Fruit fly (Drosophila melanogaster) whole organism, embryonic: Measurements from ENCODE around the gene CG3815.
A peak's percentile ranks its signal among the peaks of the same experiment; 100 is the strongest.

ENCODE experiments used
- BtbVII ChIP-seq: fragments of 200-800 bp; sonication (Bioruptor generic); optimal IDR thresholded peaks from 3 replicates; lab custom pipeline; 2017; ENCODE audit warnings: missing biosample characterization, mild to moderate bottlenecking, missing genetic modification characterization
- CG10431 ChIP-seq: fragments of 200-800 bp; sonication (Bioruptor generic); optimal IDR thresholded peaks from 3 replicates; lab custom pipeline; 2018; ENCODE audit warnings: missing biosample characterization, mild to moderate bottlenecking, missing genetic modification characterization
- CG11398 ChIP-seq: fragments of 200-800 bp; sonication (Bioruptor generic); optimal IDR thresholded peaks from 2 replicates; lab custom pipeline; 2016; ENCODE audit warnings: missing biosample characterization, missing genetic modification characterization
- CG12299 ChIP-seq: fragments of 200-800 bp; sonication (Bioruptor generic); optimal IDR thresholded peaks from 2 replicates; lab custom pipeline; 2018; ENCODE audit warnings: missing biosample characterization, mild to moderate bottlenecking, missing genetic modification characterization
- CG14667 ChIP-seq: fragments of 200-800 bp; sonication (Bioruptor generic); IDR thresholded peaks from 2 replicates; pipeline ENCODE4 v1.3.6; 2022; ENCODE audit warnings: missing biosample characterization, missing genetic modification characterization
- CG15601 ChIP-seq: fragments of 200-800 bp; sonication (Bioruptor generic); optimal IDR thresholded peaks from 3 replicates; lab custom pipeline; 2019; ENCODE audit warnings: missing biosample characterization, mild to moderate bottlenecking, missing genetic modification characterization, moderate library complexity
- CG17359 ChIP-seq: fragments of 200-800 bp; sonication (Bioruptor generic); optimal IDR thresholded peaks from 3 replicates; lab custom pipeline; 2018; ENCODE audit warnings: missing biosample characterization, mild to moderate bottlenecking, missing genetic modification characterization, moderate library complexity
- CG17385 ChIP-seq: fragments of 200-800 bp; sonication (Bioruptor generic); optimal IDR thresholded peaks from 3 replicates; lab custom pipeline; 2018; ENCODE audit warnings: missing biosample characterization, mild to moderate bottlenecking, missing genetic modification characterization
- CG17568 ChIP-seq: fragments of 200-800 bp; sonication (Bioruptor generic); optimal IDR thresholded peaks from 2 replicates; lab custom pipeline; 2018; ENCODE audit warnings: missing biosample characterization, mild to moderate bottlenecking, missing genetic modification characterization, moderate library complexity
- CG2678 ChIP-seq: fragments of 200-800 bp; sonication (Bioruptor generic); optimal IDR thresholded peaks from 3 replicates; lab custom pipeline; 2019; ENCODE audit warnings: missing biosample characterization, mild to moderate bottlenecking, missing genetic modification characterization, moderate library complexity
- CG31365 ChIP-seq: fragments of 200-800 bp; sonication (Bioruptor generic); optimal IDR thresholded peaks from 2 replicates; lab custom pipeline; 2018; ENCODE audit warnings: missing biosample characterization, mild to moderate bottlenecking, missing genetic modification characterization
- CG32532 ChIP-seq: fragments of 200-800 bp; sonication (Bioruptor generic); IDR thresholded peaks from 2 replicates; pipeline ENCODE4 v1.3.6; 2022; ENCODE audit warnings: missing biosample characterization, missing genetic modification characterization
- CG3995 ChIP-seq: fragments of 200-800 bp; sonication (Bioruptor generic); optimal IDR thresholded peaks from 3 replicates; lab custom pipeline; 2016; ENCODE audit warnings: missing biosample characterization, missing genetic modification characterization
- CG42726 ChIP-seq: fragments of 200-800 bp; sonication (Bioruptor generic); IDR thresholded peaks from 2 replicates; pipeline ENCODE4 v1.3.6; 2022; ENCODE audit warnings: missing biosample characterization, missing genetic modification characterization; ENCODE audit not compliant: partially characterized antibody
- CG4282 ChIP-seq: fragments of 200-800 bp; sonication (Bioruptor generic); optimal IDR thresholded peaks from 2 replicates; lab custom pipeline; 2016; ENCODE audit warnings: missing biosample characterization, missing genetic modification characterization
- CG4360 ChIP-seq: fragments of 200-800 bp; sonication (Bioruptor generic); IDR thresholded peaks from 2 replicates; pipeline ENCODE4 v1.3.6; 2022; ENCODE audit warnings: missing biosample characterization, missing genetic modification characterization
- CG4820 ChIP-seq: fragments of 200-800 bp; sonication (Bioruptor generic); optimal IDR thresholded peaks from 3 replicates; lab custom pipeline; 2016; ENCODE audit warnings: missing biosample characterization, missing genetic modification characterization
- CG6254 ChIP-seq: fragments of 200-800 bp; sonication (Bioruptor generic); optimal IDR thresholded peaks from 3 replicates; lab custom pipeline; 2017; ENCODE audit warnings: mild to moderate bottlenecking, missing biosample characterization, missing genetic modification reagents, missing genetic modification characterization
- CG6654 ChIP-seq: fragments of 200-800 bp; sonication (Bioruptor generic); optimal IDR thresholded peaks from 2 replicates; lab custom pipeline; 2017; ENCODE audit warnings: missing biosample characterization, mild to moderate bottlenecking, missing genetic modification characterization
- CG6683 ChIP-seq: fragments of 200-800 bp; sonication (Bioruptor generic); optimal IDR thresholded peaks from 2 replicates; lab custom pipeline; 2017; ENCODE audit warnings: missing biosample characterization, mild to moderate bottlenecking, missing genetic modification characterization, missing genetic modification reagents
- CG7271 ChIP-seq: fragments of 200-800 bp; sonication (Bioruptor generic); optimal IDR thresholded peaks from 2 replicates; lab custom pipeline; 2018; ENCODE audit warnings: missing biosample characterization, mild to moderate bottlenecking, missing genetic modification characterization, moderate library complexity
- CG9797 ChIP-seq: fragments of 200-800 bp; sonication (Bioruptor generic); optimal IDR thresholded peaks from 3 replicates; lab custom pipeline; 2018; ENCODE audit warnings: missing biosample characterization, mild to moderate bottlenecking, missing genetic modification characterization
- Dfd ChIP-seq, 2 experiments: fragments of >200 bp; optimal IDR thresholded peaks; 2 replicates each; lab custom pipeline; 2017; ENCODE audit warnings: missing biosample characterization in 2 of 2, missing genetic modification characterization in 2 of 2
- E2f2 ChIP-seq: fragments of 200-800 bp; sonication (Bioruptor generic); IDR thresholded peaks from 2 replicates; pipeline ENCODE4 v1.3.6; 2022; ENCODE audit warnings: missing biosample characterization, missing genetic modification characterization
- Hr51 ChIP-seq, 2 experiments: fragments of 200-800 bp; sonication (Bioruptor generic); optimal IDR thresholded peaks; 2 replicates in 1 of 2; 3 replicates in 1 of 2; lab custom pipeline; 2016 to 2018; ENCODE audit warnings: missing biosample characterization in 2 of 2, missing genetic modification characterization in 2 of 2, mild to moderate bottlenecking in 1 of 2, moderate library complexity in 1 of 2
- Kr ChIP-seq: fragments of 200-800 bp; sonication (Bioruptor generic); optimal IDR thresholded peaks from 2 replicates; lab custom pipeline; 2017; ENCODE audit warnings: missing biosample characterization, mild to moderate bottlenecking, missing genetic modification characterization
- Lhr ChIP-seq: fragments of 200-800 bp; sonication (Bioruptor generic); optimal IDR thresholded peaks from 3 replicates; lab custom pipeline; 2017; ENCODE audit warnings: mild to moderate bottlenecking, missing biosample characterization, missing genetic modification reagents, missing genetic modification characterization
- MBD-R2 ChIP-seq: fragments of 200-800 bp; sonication (Bioruptor generic); IDR thresholded peaks from 2 replicates; pipeline ENCODE4 v1.3.6; 2022; ENCODE audit warnings: missing biosample characterization, missing genetic modification characterization
- Mad ChIP-seq: fragments of 200-800 bp; sonication (Bioruptor generic); optimal IDR thresholded peaks from 2 replicates; lab custom pipeline; 2016; ENCODE audit warnings: missing biosample characterization, missing genetic modification characterization
- Nf-YC ChIP-seq: fragments of 200-800 bp; optimal IDR thresholded peaks from 3 replicates; lab custom pipeline; 2019; ENCODE audit warnings: missing biosample characterization, mild to moderate bottlenecking, missing genetic modification characterization, moderate library complexity
- Ravus ChIP-seq: fragments of 200-800 bp; sonication (Bioruptor generic); IDR thresholded peaks from 2 replicates; pipeline ENCODE4 v1.3.6; 2022; ENCODE audit warnings: missing biosample characterization, missing genetic modification characterization
- Sin3A ChIP-seq: fragments of >200 bp; optimal IDR thresholded peaks from 2 replicates; lab custom pipeline; 2018
- Six4 ChIP-seq: fragments of 200-800 bp; sonication (Bioruptor generic); optimal IDR thresholded peaks from 2 replicates; lab custom pipeline; 2016; ENCODE audit warnings: missing biosample characterization, missing genetic modification characterization
- Taf1 ChIP-seq: fragments of 200-800 bp; sonication (Bioruptor generic); IDR thresholded peaks from 2 replicates; pipeline ENCODE4 v1.3.6; 2022; ENCODE audit warnings: missing biosample characterization, missing genetic modification characterization
- Tbp ChIP-seq: fragments of >200 bp; optimal IDR thresholded peaks from 2 replicates; lab custom pipeline; 2018; ENCODE audit warnings: missing biosample characterization, missing genetic modification characterization
- YL-1 ChIP-seq: fragments of 200-800 bp; sonication (Bioruptor generic); optimal IDR thresholded peaks from 3 replicates; lab custom pipeline; 2017; ENCODE audit warnings: missing biosample characterization, mild to moderate bottlenecking, missing genetic modification characterization
- bowl ChIP-seq: fragments of 200-800 bp; sonication (Bioruptor generic); IDR thresholded peaks from 2 replicates; pipeline ENCODE4 v1.3.6; 2022; ENCODE audit warnings: missing biosample characterization, missing genetic modification characterization
- dmrt99B ChIP-seq: fragments of 200-800 bp; sonication (Bioruptor generic); optimal IDR thresholded peaks from 2 replicates; lab custom pipeline; 2018; ENCODE audit warnings: missing biosample characterization, mild to moderate bottlenecking, missing genetic modification characterization, moderate library complexity
- eve ChIP-seq, 2 experiments: fragments of >200 bp; optimal IDR thresholded peaks; 2 replicates each; lab custom pipeline; 2017; ENCODE audit warnings: missing biosample characterization in 2 of 2, missing genetic modification characterization in 2 of 2
- exex ChIP-seq: fragments of 200-800 bp; sonication (Bioruptor generic); optimal IDR thresholded peaks from 4 replicates; lab custom pipeline; 2018; ENCODE audit warnings: missing biosample characterization, mild to moderate bottlenecking, missing genetic modification characterization, moderate library complexity
- fd102C ChIP-seq: fragments of 200-800 bp; sonication (Bioruptor generic); optimal IDR thresholded peaks from 2 replicates; lab custom pipeline; 2018; ENCODE audit warnings: missing biosample characterization, mild to moderate bottlenecking, missing genetic modification characterization, moderate library complexity
- gem ChIP-seq: fragments of 200-800 bp; sonication (Bioruptor generic); optimal IDR thresholded peaks from 2 replicates; lab custom pipeline; 2019; ENCODE audit warnings: missing biosample characterization, mild to moderate bottlenecking, missing genetic modification characterization, moderate library complexity
- gro ChIP-seq: fragments of 200-800 bp; sonication (Bioruptor generic); optimal IDR thresholded peaks from 2 replicates; lab custom pipeline; 2016; ENCODE audit warnings: missing biosample characterization, missing genetic modification characterization
- ind ChIP-seq: fragments of 200-800 bp; sonication (Bioruptor generic); optimal IDR thresholded peaks from 3 replicates; lab custom pipeline; 2016; ENCODE audit warnings: missing biosample characterization, missing genetic modification characterization
- maf-S ChIP-seq: fragments of 200-800 bp; sonication (Bioruptor generic); optimal IDR thresholded peaks from 2 replicates; lab custom pipeline; 2016; ENCODE audit warnings: missing biosample characterization, missing genetic modification characterization
- pum ChIP-seq: fragments of 200-800 bp; sonication (Bioruptor generic); optimal IDR thresholded peaks from 2 replicates; lab custom pipeline; 2016; ENCODE audit warnings: missing biosample characterization, missing genetic modification characterization
- row ChIP-seq: fragments of 200-800 bp; sonication (Bioruptor generic); IDR thresholded peaks from 3 replicates; pipeline ENCODE4 v1.3.6; 2022; ENCODE audit warnings: missing biosample characterization, missing genetic modification characterization
- sens-2 ChIP-seq: fragments of 200-800 bp; sonication (Bioruptor generic); IDR thresholded peaks from 2 replicates; pipeline ENCODE4 v1.3.6; 2022; ENCODE audit warnings: missing biosample characterization, missing genetic modification characterization
- tin ChIP-seq: fragments of 200-800 bp; sonication (Bioruptor generic); optimal IDR thresholded peaks from 3 replicates; lab custom pipeline; 2016; ENCODE audit warnings: missing biosample characterization, missing genetic modification characterization
- tio ChIP-seq: fragments of 200-800 bp; sonication (Bioruptor generic); optimal IDR thresholded peaks from 2 replicates; lab custom pipeline; 2017; ENCODE audit warnings: missing biosample characterization, missing genetic modification characterization, inconsistent platforms
- unc-4 ChIP-seq: fragments of 200-800 bp; sonication (Bioruptor generic); IDR thresholded peaks from 2 replicates; pipeline ENCODE4 v1.3.6; 2022; ENCODE audit warnings: missing biosample characterization, missing genetic modification characterization; ENCODE audit not compliant: partially characterized antibody
- unpg ChIP-seq: fragments of 200-800 bp; sonication (Bioruptor generic); optimal IDR thresholded peaks from 3 replicates; lab custom pipeline; 2018; ENCODE audit warnings: missing biosample characterization, mild to moderate bottlenecking, missing genetic modification characterization, moderate library complexity

The CG3815 gene

DNA sequence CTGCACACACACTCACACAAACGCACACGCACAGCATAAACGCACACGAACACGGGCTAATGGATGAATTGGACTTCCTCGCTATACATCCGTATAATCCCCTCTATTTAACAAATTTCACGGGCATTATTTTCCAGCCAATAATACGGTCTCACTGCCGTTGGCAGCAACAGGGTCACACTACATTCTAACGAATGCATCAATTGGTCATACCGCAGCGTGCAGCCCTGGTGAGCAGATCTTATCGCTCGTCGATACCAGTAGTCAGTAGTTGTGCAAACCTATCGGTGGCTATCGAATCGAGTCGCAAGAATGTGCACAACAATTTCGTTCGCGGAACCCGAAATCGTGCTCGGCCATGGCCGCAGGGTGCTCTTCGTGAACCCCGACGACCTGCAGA lies 7.3 kb upstream of the CG3815 start, which contains the start of the genes Top3beta and wuho (continued):
- TF ChIP-seq row (GFP tag; lab: Robert Waterston, UW) (peak; percentile 67), CG17385 (GFP tag; lab: Kevin White, UChicago) (no peak), CG7271 (tag; lab: Kevin White, UChicago) (peak; percentile 26), exex (tag; lab: Kevin White, UChicago) (no peak), bowl (GFP tag; lab: Robert Waterston, UW) (no peak), CG12299 (tag; lab: Kevin White, UChicago) (peak; percentile 44), Nf-YC (tag; lab: Kevin White, UChicago) (peak; percentile 74), CG6254 (GFP tag; lab: Kevin White, UChicago) (no peak), CG17568 (GFP tag; lab: Kevin White, UChicago) (no peak), tio (GFP tag; lab: Kevin White, UChicago) (no peak), unc-4 (peak; percentile 74), pum (GFP tag; lab: Kevin White, UChicago) (peak; percentile 31), Lhr (GFP tag; lab: Kevin White, UChicago) (peak; percentile 62), sens-2 (GFP tag; lab: Robert Waterston, UW) (no peak), CG3995 (GFP tag; lab: Kevin White, UChicago) (peak; percentile 59), E2f2 (GFP tag; lab: Robert Waterston, UW) (peak; percentile 49), dmrt99B (no peak), CG17359 (tag; lab: Kevin White, UChicago) (no peak), fd102C (GFP tag; lab: Kevin White, UChicago) (no peak), CG11398 (GFP tag; lab: Kevin White, UChicago) (no peak), Mad (GFP tag; lab: Kevin White, UChicago) (peak; percentile 43), Hr51 (GFP tag; optimal IDR thresholded peaks at IDR 0.05; lab: Kevin White, UChicago) (peak in 1 of 2 experiments; percentile 28), CG9797 (peak; percentile 99), gro (GFP tag; lab: Kevin White, UChicago) (peak; percentile 48), eve (GFP tag; optimal IDR thresholded peaks at IDR 0.05; lab: Kevin White, UChicago) (no peak), CG31365 (no peak), Tbp (GFP tag; lab: Kevin White, UChicago) (no peak), YL-1 (GFP tag; lab: Kevin White, UChicago) (peak; percentile 93), Taf1 (GFP tag; lab: Robert Waterston, UW) (no peak), CG32532 (GFP tag; lab: Robert Waterston, UW) (0 out of 2 replicates have a peak, but pooled peaks have one; percentile 15), CG6683 (GFP tag; lab: Kevin White, UChicago) (no peak), CG10431 (GFP tag; lab: Kevin White, UChicago) (no peak), gem (tag; lab: Kevin White, UChicago) (no peak), CG4360 (GFP tag; lab: Robert Waterston, UW) (no peak), CG4282 (GFP tag; lab: Kevin White, UChicago) (no peak), CG4820 (GFP tag; lab: Kevin White, UChicago) (no peak), CG42726 (GFP tag; lab: Robert Waterston, UW) (peak; percentile 47; the same call in 1 of the 2 replicates), unpg (GFP tag; lab: Kevin White, UChicago) (peak; percentile 28), maf-S (peak; percentile 57), CG14667 (GFP tag; lab: Robert Waterston, UW) (no peak), BtbVII (GFP tag; lab: Kevin White, UChicago) (no peak), Ravus (GFP tag; lab: Robert Waterston, UW) (no peak), tin (peak; percentile 28), Kr (GFP tag; lab: Kevin White, UChicago) (no peak), MBD-R2 (GFP tag; lab: Robert Waterston, UW) (peak; percentile 98), Dfd (GFP tag; optimal IDR thresholded peaks at IDR 0.05; lab: Kevin White, UChicago) (no peak), Sin3A (lab: Kevin White, UChicago) (peak; percentile 66), ind (peak; percentile 23), Six4 (GFP tag; lab: Kevin White, UChicago) (no peak), CG2678 (no peak), CG15601 (tag; lab: Kevin White, UChicago) (no peak), CG6654 (GFP tag; lab: Kevin White, UChicago) (no peak)
